Worm (Caenorhabditis elegans) whole organism, mixed stage, embryonic: ENCODE results near the gene prp-19.

Experiments used
- M03D4.4 ChIP-seq: sonication (generic microtip); optimal IDR thresholded peaks from 2 replicates; lab custom pipeline; 2017; ENCODE audit warnings: mild to moderate bottlenecking, missing genetic modification characterization, missing compliant biosample characterization
- bed-3 ChIP-seq: fragments of 200-800 bp; sonication (Bioruptor generic); optimal IDR thresholded peaks from 3 replicates; lab custom pipeline; 2018; ENCODE audit warnings: mild to moderate bottlenecking, missing genetic modification characterization, moderate library complexity, missing compliant biosample characterization
- blmp-1 ChIP-seq: fragments of 150-350 bp; optimal IDR thresholded peaks from 2 replicates; lab custom pipeline; 2014; ENCODE audit warnings: missing biosample characterization, missing genetic modification characterization
- ceh-83 ChIP-seq: fragments of 200-800 bp; sonication (Bioruptor generic); optimal IDR thresholded peaks from 2 replicates; lab custom pipeline; 2018; ENCODE audit warnings: mild to moderate bottlenecking, missing genetic modification characterization, missing compliant biosample characterization
- cnd-1 ChIP-seq: fragments of 200-800 bp; sonication (Bioruptor generic); optimal IDR thresholded peaks from 2 replicates; lab custom pipeline; 2018; ENCODE audit warnings: mild to moderate bottlenecking, missing genetic modification characterization, missing compliant biosample characterization
- drap-1 ChIP-seq: fragments of 200-800 bp; sonication (Bioruptor generic); optimal IDR thresholded peaks from 3 replicates; lab custom pipeline; 2018; ENCODE audit warnings: mild to moderate bottlenecking, missing genetic modification characterization, missing compliant biosample characterization
- elt-3 ChIP-seq: fragments of 150-350 bp; optimal IDR thresholded peaks from 2 replicates; lab custom pipeline; 2014; ENCODE audit warnings: missing biosample characterization, missing genetic modification characterization
- flh-1 ChIP-seq: fragments of 200-800 bp; sonication (Bioruptor generic); optimal IDR thresholded peaks from 2 replicates; lab custom pipeline; 2018; ENCODE audit warnings: mild to moderate bottlenecking, missing genetic modification characterization, moderate library complexity, missing compliant biosample characterization
- ham-2 ChIP-seq: fragments of 200-800 bp; sonication (Bioruptor generic); optimal IDR thresholded peaks from 2 replicates; lab custom pipeline; 2018; ENCODE audit warnings: mild to moderate bottlenecking, missing genetic modification characterization, missing compliant biosample characterization
- hlh-1 ChIP-seq: fragments of 150-350 bp; optimal IDR thresholded peaks from 2 replicates; lab custom pipeline; 2014; ENCODE audit warnings: missing biosample characterization, missing genetic modification reagents, missing genetic modification characterization
- lin-13 ChIP-seq: fragments of 150-350 bp; optimal IDR thresholded peaks from 2 replicates; lab custom pipeline; 2014; ENCODE audit warnings: missing biosample characterization, missing genetic modification characterization
- lsy-2 ChIP-seq: fragments of 150-350 bp; optimal IDR thresholded peaks from 2 replicates; lab custom pipeline; 2014; ENCODE audit warnings: missing biosample characterization, missing genetic modification characterization
- mab-5 ChIP-seq: fragments of 150-350 bp; optimal IDR thresholded peaks from 2 replicates; lab custom pipeline; 2014; ENCODE audit warnings: missing biosample characterization, missing genetic modification characterization
- mls-2 ChIP-seq: sonication (generic microtip); optimal IDR thresholded peaks from 2 replicates; lab custom pipeline; 2016; ENCODE audit warnings: mild to moderate bottlenecking, missing genetic modification characterization, moderate library complexity, missing compliant biosample characterization
- nhr-12 ChIP-seq: fragments of 150-350 bp; optimal IDR thresholded peaks from 2 replicates; lab custom pipeline; 2014; ENCODE audit warnings: missing biosample characterization, missing genetic modification characterization
- nhr-237 ChIP-seq: fragments of 150-350 bp; optimal IDR thresholded peaks from 2 replicates; lab custom pipeline; 2014; ENCODE audit warnings: missing biosample characterization, missing genetic modification characterization
- nhr-28 ChIP-seq: fragments of 150-350 bp; optimal IDR thresholded peaks from 2 replicates; lab custom pipeline; 2014; ENCODE audit warnings: missing biosample characterization, missing genetic modification characterization
- nhr-76 ChIP-seq: sonication (generic microtip); optimal IDR thresholded peaks from 2 replicates; lab custom pipeline; 2017; ENCODE audit warnings: missing biosample characterization, missing genetic modification characterization
- pha-4 ChIP-seq: fragments of 150-350 bp; optimal IDR thresholded peaks from 2 replicates; lab custom pipeline; 2018; ENCODE audit warnings: missing biosample characterization, missing genetic modification reagents, missing genetic modification characterization
- sem-2 ChIP-seq: fragments of 200-800 bp; sonication (Bioruptor generic); optimal IDR thresholded peaks from 2 replicates; lab custom pipeline; 2018; ENCODE audit warnings: mild to moderate bottlenecking, missing genetic modification characterization, missing compliant biosample characterization
- snpc-4 ChIP-seq: fragments of 150-350 bp; optimal IDR thresholded peaks from 2 replicates; lab custom pipeline; 2014; ENCODE audit warnings: missing biosample characterization, missing genetic modification characterization
- sptf-1 ChIP-seq: sonication (generic microtip); optimal IDR thresholded peaks from 2 replicates; lab custom pipeline; 2017; ENCODE audit warnings: mild to moderate bottlenecking, missing genetic modification characterization, moderate library complexity, missing compliant biosample characterization
- tbx-8 ChIP-seq: fragments of 200-800 bp; sonication (Bioruptor generic); optimal IDR thresholded peaks from 2 replicates; lab custom pipeline; 2018; ENCODE audit warnings: mild to moderate bottlenecking, missing genetic modification characterization, moderate library complexity, missing compliant biosample characterization
- unc-120 ChIP-seq: sonication (generic microtip); optimal IDR thresholded peaks from 2 replicates; lab custom pipeline; 2017; ENCODE audit warnings: missing genetic modification characterization, missing compliant biosample characterization; ENCODE audit not compliant: poor library complexity, severe bottlenecking
- unc-39 ChIP-seq: fragments of 150-350 bp; optimal IDR thresholded peaks from 2 replicates; lab custom pipeline; 2014; ENCODE audit warnings: missing biosample characterization, missing genetic modification characterization
- unc-62 ChIP-seq: fragments of 150-350 bp; optimal IDR thresholded peaks from 2 replicates; lab custom pipeline; 2014; ENCODE audit warnings: missing biosample characterization, missing genetic modification reagents, missing genetic modification characterization
- zip-8 ChIP-seq: fragments of 150-350 bp; optimal IDR thresholded peaks from 2 replicates; lab custom pipeline; 2014; ENCODE audit warnings: missing biosample characterization, missing genetic modification characterization
- ztf-11 ChIP-seq: fragments of 150-350 bp; optimal IDR thresholded peaks from 2 replicates; lab custom pipeline; 2014; ENCODE audit warnings: missing biosample characterization, missing genetic modification characterization

The prp-19 gene

DNA sequence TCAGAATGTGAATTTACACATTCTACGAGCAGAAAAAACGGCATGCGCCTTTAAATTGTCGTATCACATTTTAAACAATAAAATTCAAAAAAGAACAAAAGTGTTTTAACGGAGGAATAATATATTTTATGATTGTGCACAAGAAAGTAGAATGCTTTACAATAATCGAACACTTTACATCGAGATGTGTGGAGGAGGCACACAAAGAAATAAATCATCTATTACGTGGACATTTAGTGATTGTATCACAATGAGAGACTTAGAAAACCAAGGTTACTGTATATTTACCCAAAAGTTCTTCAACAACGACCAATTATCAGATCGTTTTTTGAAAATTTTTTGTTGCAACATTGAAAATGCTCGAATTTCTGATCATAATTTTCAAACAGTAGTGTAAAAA, 38.4 kb upstream of the prp-19 start:
- no peak for TF ChIP-seq unc-39 (tag; lab: Kevin White, UChicago)
- TF ChIP-seq unc-62 (GFP tag; lab: Kevin White, UChicago) = peak; percentile 25
- no peak for TF ChIP-seq ztf-11 (tag; lab: Kevin White, UChicago)
- TF ChIP-seq mab-5 (tag; lab: Kevin White, UChicago) = peak; percentile 53

ce11 chrIII:5208992-5209391, 37.1 kb upstream of the prp-19 start, which contains the start of gene syx-16:
Gene syx-16, minus strand, starts transcription at chrIII:5209109.
- no peak for TF ChIP-seq nhr-237 (tag; lab: Kevin White, UChicago)
- TF ChIP-seq unc-39 (tag; lab: Kevin White, UChicago) = no peak
- no peak for TF ChIP-seq nhr-28
- no peak for TF ChIP-seq M03D4.4

ce11 chrIII:5206861-5207414, 35.1 kb upstream of the prp-19 start, which contains the start of gene morc-1:
Gene morc-1, minus strand, starts transcription at chrIII:5206911.
- TF ChIP-seq snpc-4 (tag; lab: Kevin White, UChicago) = no peak
- TF ChIP-seq ztf-11 (tag; lab: Kevin White, UChicago) = no peak
- no peak for TF ChIP-seq nhr-76 (tag; lab: Kevin White, UChicago)
- TF ChIP-seq elt-3 (tag; lab: Kevin White, UChicago) = no peak
- TF ChIP-seq flh-1 (GFP tag; lab: Kevin White, UChicago) = no peak
- no peak for TF ChIP-seq unc-120 (tag; lab: Kevin White, UChicago)
- no peak for TF ChIP-seq ceh-83
- TF ChIP-seq lsy-2 (tag; lab: Kevin White, UChicago) = no peak
- TF ChIP-seq tbx-8 (GFP tag; lab: Kevin White, UChicago) = no peak
- no peak for TF ChIP-seq M03D4.4
- no peak for TF ChIP-seq mls-2
- no peak for TF ChIP-seq drap-1 (GFP tag; lab: Kevin White, UChicago)
- no peak for TF ChIP-seq nhr-28
- TF ChIP-seq nhr-12 (tag; lab: Kevin White, UChicago) = no peak
- TF ChIP-seq, all 35 proteins: peak for 0

DNA sequence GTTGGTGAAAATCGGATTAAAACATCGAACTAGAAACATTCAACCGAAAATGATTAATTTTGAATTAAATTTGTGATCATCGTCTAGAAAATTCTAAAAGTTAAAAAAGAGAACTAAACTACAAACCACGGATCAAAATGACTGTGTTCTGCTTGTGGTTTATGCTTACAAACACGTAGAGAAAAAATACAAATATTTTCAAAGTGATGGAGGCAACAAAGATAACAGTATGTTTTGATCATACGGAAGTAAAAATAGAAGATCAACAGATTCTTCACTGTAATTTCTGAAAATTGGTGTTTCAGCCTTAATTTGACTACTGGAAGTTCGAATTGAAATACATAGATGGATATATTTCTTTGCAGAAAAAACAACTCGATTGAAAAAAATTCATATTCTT, 31.5 kb upstream of the prp-19 start:
- TF ChIP-seq hlh-1 (no peak), snpc-4 (tag; lab: Kevin White, UChicago) (no peak), unc-39 (tag; lab: Kevin White, UChicago) (no peak), mls-2 (no peak), tbx-8 (GFP tag; lab: Kevin White, UChicago) (no peak), blmp-1 (tag; lab: Kevin White, UChicago) (no peak), zip-8 (tag; lab: Kevin White, UChicago) (no peak), elt-3 (tag; lab: Kevin White, UChicago) (no peak), nhr-237 (tag; lab: Kevin White, UChicago) (no peak), sptf-1 (tag; lab: Kevin White, UChicago) (no peak), bed-3 (no peak), drap-1 (GFP tag; lab: Kevin White, UChicago) (no peak), ham-2 (no peak), sem-2 (GFP tag; lab: Kevin White, UChicago) (no peak)
- TF ChIP-seq, all 35 proteins: peak for 0

DNA sequence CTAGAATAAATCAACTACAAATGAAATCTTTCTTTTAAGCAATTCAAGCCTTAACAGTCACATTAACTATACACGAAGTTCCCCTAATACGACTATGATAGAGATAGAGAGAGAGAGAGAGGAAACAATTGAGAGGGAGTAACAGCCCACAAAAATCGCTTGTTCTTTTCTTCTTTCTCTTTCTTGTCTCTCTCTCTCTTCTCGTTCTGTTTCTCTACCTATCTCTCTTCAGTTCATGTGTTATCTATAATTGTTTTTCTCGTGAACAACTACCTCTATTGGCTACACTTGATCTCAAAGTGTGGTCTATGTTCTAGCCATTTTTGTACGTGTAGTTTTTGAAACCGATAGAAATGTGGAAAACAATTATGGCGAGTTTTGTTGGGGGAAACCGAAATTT, 30.8 kb upstream of the prp-19 start:
- TF ChIP-seq sptf-1 (tag; lab: Kevin White, UChicago) = no peak
- TF ChIP-seq tbx-8 (GFP tag; lab: Kevin White, UChicago) = no peak
- TF ChIP-seq nhr-237 (tag; lab: Kevin White, UChicago) = peak; percentile 1
- TF ChIP-seq sem-2 (GFP tag; lab: Kevin White, UChicago) = no peak
- peak; percentile 66 for TF ChIP-seq unc-120 (tag; lab: Kevin White, UChicago)
- TF ChIP-seq nhr-76 (tag; lab: Kevin White, UChicago) = no peak
- TF ChIP-seq ham-2 = peak; percentile 25
- peak; percentile 18 for TF ChIP-seq nhr-28
- TF ChIP-seq elt-3 (tag; lab: Kevin White, UChicago) = no peak
- TF ChIP-seq lin-13 = no peak
- TF ChIP-seq mls-2 = no peak
- no peak for TF ChIP-seq mab-5 (tag; lab: Kevin White, UChicago)
- TF ChIP-seq pha-4 = no peak
- no peak for TF ChIP-seq zip-8 (tag; lab: Kevin White, UChicago)
- TF ChIP-seq, all 35 proteins: peak for 4

- TF ChIP-seq lsy-2 (tag; lab: Kevin White, UChicago) = no peak
- no peak for TF ChIP-seq ztf-11 (tag; lab: Kevin White, UChicago)
- no peak for TF ChIP-seq zip-8 (tag; lab: Kevin White, UChicago)
- TF ChIP-seq snpc-4 (tag; lab: Kevin White, UChicago) = no peak
- TF ChIP-seq cnd-1 (tag; lab: Kevin White, UChicago) = no peak
- TF ChIP-seq nhr-12 (tag; lab: Kevin White, UChicago) = no peak
- no peak for TF ChIP-seq sptf-1 (tag; lab: Kevin White, UChicago)
- no peak for TF ChIP-seq mab-5 (tag; lab: Kevin White, UChicago)
- TF ChIP-seq blmp-1 (tag; lab: Kevin White, UChicago) = no peak
- TF ChIP-seq sem-2 (GFP tag; lab: Kevin White, UChicago) = no peak
- no peak for TF ChIP-seq lin-13
- TF ChIP-seq bed-3 = no peak
- TF ChIP-seq hlh-1 = no peak
Measured at ce11 chrIII:5201267-5201666, 29.4 kb upstream of the prp-19 start.
